Worm (Caenorhabditis elegans): ENCODE data around the gene cyb-3.
"Not testable (repeated sequence)": the region's sequence is repeated elsewhere in the genome, so short reads cannot be mapped to it uniquely, and the experiment has no call there.

Gene cyb-3

ce11 chrV:15354648-15355047 lies 40.8 kb upstream of the cyb-3 start, which contains the start of gene C29F3.7:
Gene C29F3.7, plus strand, starts transcription at chrV:15354901.
- TF ChIP-seq elt-2 (tag; optimal IDR thresholded peaks at IDR 0.05) (peak; percentile 62), nfya-1 (tag; optimal IDR thresholded peaks at IDR 0.05) (no peak)

DNA sequence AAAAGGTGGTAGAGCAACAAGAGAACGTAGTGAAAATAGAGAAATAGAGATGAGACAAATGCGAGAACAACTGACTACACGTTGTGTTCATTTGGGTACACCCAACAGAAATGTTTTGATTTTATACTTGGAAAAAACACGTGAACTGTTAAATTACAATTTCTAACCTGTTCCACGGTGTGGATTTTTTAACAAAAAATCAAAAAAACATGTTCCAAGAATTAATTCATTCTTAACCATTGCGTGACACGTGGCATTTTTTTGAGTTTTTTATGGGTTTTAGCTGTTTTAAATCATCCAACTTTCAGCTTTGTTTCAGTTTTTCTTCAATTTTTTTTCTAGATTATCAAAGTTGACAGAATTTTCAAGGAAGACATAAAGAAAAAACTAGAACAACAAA lies 34.1 kb upstream of the cyb-3 start, which contains the start of gene ech-1.1:
ech-1.1 (minus strand) TSS at position 101 of the 400 bp plus-strand sequence.
- not testable (repeated sequence) for TF ChIP-seq tbx-7 (tag; optimal IDR thresholded peaks at IDR 0.05); ztf-16 (tag; optimal IDR thresholded peaks at IDR 0.05); fkh-10 (GFP tag; optimal IDR thresholded peaks at IDR 0.05)

DNA sequence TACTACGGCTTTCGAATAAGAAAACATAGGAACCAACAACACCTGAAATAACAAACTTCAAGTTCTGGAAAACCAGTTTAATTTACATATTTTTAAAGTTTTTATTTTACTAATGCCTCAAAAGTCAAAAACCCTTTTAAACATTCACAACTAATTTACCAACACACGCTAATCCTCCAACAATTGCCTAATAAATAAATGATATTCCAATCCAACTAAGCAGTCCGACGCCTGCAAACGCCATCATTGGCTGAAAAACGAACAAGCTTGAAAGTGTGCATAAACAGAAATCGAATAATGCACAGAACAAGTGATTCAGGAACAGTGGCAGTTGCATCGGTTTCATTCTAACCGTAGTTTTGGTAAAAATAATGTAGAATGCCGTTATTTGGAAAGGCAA lies 27.7 kb upstream of the cyb-3 start:
- TF ChIP-seq pat-9 (tag; optimal IDR thresholded peaks at IDR 0.05) (no peak), ets-4 (tag; optimal IDR thresholded peaks at IDR 0.05) (no peak), zip-5 (tag; optimal IDR thresholded peaks at IDR 0.05) (no peak), tbx-7 (tag; optimal IDR thresholded peaks at IDR 0.05) (no peak), Y22D7AL.16 (tag; optimal IDR thresholded peaks at IDR 0.05) (no peak), pha-4 (tag; optimal IDR thresholded peaks at IDR 0.05) (no peak), fkh-10 (GFP tag; optimal IDR thresholded peaks at IDR 0.05) (no peak), sox-2 (GFP tag; IDR thresholded peaks at IDR 0.05) (no peak), lin-11 (tag; optimal IDR thresholded peaks at IDR 0.05) (no peak), unc-42 (tag; optimal IDR thresholded peaks at IDR 0.05) (no peak), ceh-48 (tag; optimal IDR thresholded peaks at IDR 0.05) (no peak), sox-4 (tag; optimal IDR thresholded peaks at IDR 0.05) (no peak), nhr-232 (tag; optimal IDR thresholded peaks at IDR 0.05) (no peak), ceh-22 (tag; optimal IDR thresholded peaks at IDR 0.05) (no peak), unc-3 (GFP tag; conservative IDR thresholded peaks at IDR 0.05) (no peak), unc-3 (tag; optimal IDR thresholded peaks at IDR 0.05) (no peak), hlh-15 (tag; optimal IDR thresholded peaks at IDR 0.05) (no peak), fkh-6 (tag; optimal IDR thresholded peaks at IDR 0.05) (no peak), ceh-30 (tag; optimal IDR thresholded peaks at IDR 0.05) (no peak), pha-2 (tag; optimal IDR thresholded peaks at IDR 0.05) (no peak), elt-4 (tag; optimal IDR thresholded peaks at IDR 0.05) (no peak)

ce11 chrV:15369707-15370106 lies 25.8 kb upstream of the cyb-3 start, which contains the start of gene nhr-269:
Gene nhr-269, minus strand, starts transcription at chrV:15369807.
- TF ChIP-seq K09A11.1 (tag; optimal IDR thresholded peaks at IDR 0.05; ENCODE audit: insufficient read depth) (no peak), lin-11 (tag; optimal IDR thresholded peaks at IDR 0.05) (no peak), hlh-15 (tag; optimal IDR thresholded peaks at IDR 0.05) (no peak), ceh-6 (GFP tag; optimal IDR thresholded peaks at IDR 0.05) (no peak), ceh-30 (tag; optimal IDR thresholded peaks at IDR 0.05) (no peak), pat-9 (tag; optimal IDR thresholded peaks at IDR 0.05) (no peak)

ce11 chrV:15376223-15376622 lies 19.3 kb upstream of the cyb-3 start, which contains the start of gene srh-52:
Gene srh-52, minus strand, starts transcription at chrV:15376323.
- TF ChIP-seq hlh-13 (GFP tag; optimal IDR thresholded peaks at IDR 0.05), result no peak
- TF ChIP-seq ahr-1 (tag; optimal IDR thresholded peaks at IDR 0.05), result no peak
- no peak for TF ChIP-seq hlh-8 (tag; optimal IDR thresholded peaks at IDR 0.05)
- no peak for TF ChIP-seq nhr-11 (tag; optimal IDR thresholded peaks at IDR 0.05)
- no peak for TF ChIP-seq odd-2 (tag; optimal IDR thresholded peaks at IDR 0.05)
- no peak for TF ChIP-seq unc-55 (GFP tag; optimal IDR thresholded peaks at IDR 0.05)
- TF ChIP-seq npax-4 (tag; optimal IDR thresholded peaks at IDR 0.05), result no peak
- TF ChIP-seq fkh-10 (GFP tag; optimal IDR thresholded peaks at IDR 0.05), result no peak
- TF ChIP-seq hlh-30 (tag; optimal IDR thresholded peaks at IDR 0.05; ENCODE audit: insufficient read depth), result no peak
- TF ChIP-seq C38D4.7 (GFP tag; optimal IDR thresholded peaks at IDR 0.05), result no peak
- TF ChIP-seq unc-86 (tag; optimal IDR thresholded peaks at IDR 0.05), result no peak
- TF ChIP-seq ceh-45 (GFP tag; IDR thresholded peaks at IDR 0.05), result no peak
- TF ChIP-seq eyg-1 (tag; optimal IDR thresholded peaks at IDR 0.05), result no peak
- TF ChIP-seq hlh-15 (tag; optimal IDR thresholded peaks at IDR 0.05), result no peak
- no peak for TF ChIP-seq pha-2 (tag; optimal IDR thresholded peaks at IDR 0.05)
